Worm (Caenorhabditis elegans) whole organism, young adult: ENCODE results near the gene C03A7.2.

Source experiments
- F37B4.10 ChIP-seq: fragments of 200-800 bp; sonication (Bioruptor generic); IDR thresholded peaks from 2 replicates; pipeline ENCODE4 v1.3.6; 2022; ENCODE audit warnings: missing genetic modification characterization, missing compliant biosample characterization
- lin-54 ChIP-seq: fragments of 200-800 bp; sonication (Bioruptor generic); optimal IDR thresholded peaks from 2 replicates; lab custom pipeline; 2018; ENCODE audit warnings: mild to moderate bottlenecking, missing genetic modification characterization, missing compliant biosample characterization
- pha-4 ChIP-seq: fragments of 150-350 bp; sonication (generic microtip); optimal IDR thresholded peaks from 2 replicates; lab custom pipeline; 2014; ENCODE audit warnings: missing biosample characterization, missing genetic modification reagents, missing genetic modification characterization
- ztf-6 ChIP-seq: fragments of 200-800 bp; sonication (Bioruptor generic); IDR thresholded peaks from 2 replicates; pipeline ENCODE4 v1.3.6; 2022; ENCODE audit warnings: missing genetic modification reagents, missing genetic modification characterization, missing compliant biosample characterization

- TF ChIP-seq F37B4.10 (GFP tag; lab: Robert Waterston, UW) (no peak), ztf-6 (GFP tag; lab: Robert Waterston, UW) (no peak), lin-54 (GFP tag; lab: Kevin White, UChicago) (no peak), pha-4 (no peak)
Observed at ce11 chrV:5164682-5165081, 17.0 kb upstream of the C03A7.2 start, which contains the start of gene abu-7.
